Worm (Caenorhabditis elegans): ENCODE measurements around the gene ist-1.

ist-1 gene

DNA sequence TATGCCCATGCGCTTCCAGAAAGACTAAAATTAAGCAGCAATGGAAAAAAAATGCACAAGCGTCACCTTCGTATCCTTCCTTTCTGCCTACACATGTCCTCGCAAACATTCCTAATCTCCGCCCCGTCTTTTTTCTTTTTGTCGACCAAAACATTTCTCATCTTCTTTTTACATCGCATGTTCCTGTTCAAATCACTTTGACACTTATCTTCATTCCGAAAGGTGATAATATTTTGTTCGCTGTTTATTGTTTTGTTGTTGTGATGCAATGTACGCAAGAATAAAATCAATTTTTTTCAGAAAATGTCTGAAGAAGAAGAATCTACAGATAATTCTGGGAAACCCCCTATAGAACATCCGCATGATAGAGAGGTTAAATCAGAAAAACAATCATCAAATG is at the start of gene ist-1:
ist-1 (plus strand) TSS at position 301 of the 400 bp plus-strand sequence.
- TF ChIP-seq flt-1 (GFP tag; IDR thresholded peaks at IDR 0.05) (no peak), ref-1 (GFP tag; conservative IDR thresholded peaks at IDR 0.05) (no peak), tab-1 (GFP tag; IDR thresholded peaks at IDR 0.05) (no peak), ztf-29 (GFP tag; IDR thresholded peaks at IDR 0.05) (no peak), med-1 (GFP tag; optimal IDR thresholded peaks at IDR 0.05; ENCODE audit: insufficient read depth) (no peak), cog-1 (tag; optimal IDR thresholded peaks at IDR 0.05) (no peak), ztf-23 (GFP tag; IDR thresholded peaks at IDR 0.05) (no peak), klf-2 (GFP tag; conservative IDR thresholded peaks at IDR 0.05) (no peak), T22C8.4 (GFP tag; IDR thresholded peaks at IDR 0.05) (no peak)

DNA sequence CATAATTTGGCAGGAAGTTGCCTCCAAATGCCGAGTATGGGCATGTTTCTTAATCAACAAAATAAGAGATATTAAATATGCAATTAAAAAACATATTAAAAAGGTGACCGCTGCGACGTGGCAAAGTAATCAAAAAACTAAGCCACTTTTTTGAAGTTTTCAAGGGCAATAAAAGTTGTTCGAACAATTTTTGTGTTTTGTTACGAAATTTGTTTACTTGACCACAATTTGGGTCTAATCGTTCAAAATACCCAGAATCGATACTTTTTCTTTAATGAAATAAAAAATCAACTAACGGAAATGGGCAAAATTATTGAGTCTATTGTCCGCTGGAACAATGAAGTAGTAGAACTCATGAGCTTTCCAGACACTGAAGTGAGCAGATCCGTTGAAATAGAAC is 41.4 kb upstream of the ist-1 start, which contains the start of gene Y1B5A.1:
Y1B5A.1 (plus strand) TSS at position 301 of the 400 bp plus-strand sequence.
- TF ChIP-seq ztf-29 (GFP tag; IDR thresholded peaks at IDR 0.05), result no peak
- no peak for TF ChIP-seq klf-2 (GFP tag; conservative IDR thresholded peaks at IDR 0.05)
- no peak for TF ChIP-seq med-1 (GFP tag; optimal IDR thresholded peaks at IDR 0.05; ENCODE audit: insufficient read depth)
- no peak for TF ChIP-seq flt-1 (GFP tag; IDR thresholded peaks at IDR 0.05)
- no peak for TF ChIP-seq ztf-23 (GFP tag; IDR thresholded peaks at IDR 0.05)
- TF ChIP-seq tab-1 (GFP tag; IDR thresholded peaks at IDR 0.05), result no peak
- TF ChIP-seq T22C8.4 (GFP tag; IDR thresholded peaks at IDR 0.05), result no peak
- TF ChIP-seq ref-1 (GFP tag; conservative IDR thresholded peaks at IDR 0.05), result no peak
- no peak for TF ChIP-seq cog-1 (tag; optimal IDR thresholded peaks at IDR 0.05)

DNA sequence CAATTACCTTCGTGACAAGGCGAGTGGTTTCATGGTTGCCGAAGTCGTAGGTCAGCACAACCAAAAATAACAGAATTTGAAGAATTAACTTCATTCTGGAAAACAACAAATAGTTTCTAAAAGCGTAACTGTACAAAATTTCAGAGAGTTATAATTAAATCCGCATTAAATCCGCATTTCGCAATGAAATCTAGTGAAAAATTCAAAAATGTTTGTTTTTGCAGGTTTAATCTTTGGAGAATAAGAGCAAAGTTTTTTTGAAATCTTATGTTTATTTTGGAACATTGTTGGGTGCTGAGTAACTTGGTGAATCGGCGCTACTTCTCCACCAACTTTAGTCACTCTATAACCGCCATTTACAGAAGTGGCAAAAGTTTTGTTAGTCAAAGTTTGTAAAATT is 40.5 kb upstream of the ist-1 start, which contains the start of gene C36B7.4:
C36B7.4 (minus strand) TSS at position 101 of the 400 bp plus-strand sequence.
- TF ChIP-seq cog-1 (tag; optimal IDR thresholded peaks at IDR 0.05) (no peak), med-1 (GFP tag; optimal IDR thresholded peaks at IDR 0.05; ENCODE audit: insufficient read depth) (no peak), flt-1 (GFP tag; IDR thresholded peaks at IDR 0.05) (no peak), tab-1 (GFP tag; IDR thresholded peaks at IDR 0.05) (no peak), T22C8.4 (GFP tag; IDR thresholded peaks at IDR 0.05) (no peak), ztf-23 (GFP tag; IDR thresholded peaks at IDR 0.05) (no peak), ref-1 (GFP tag; conservative IDR thresholded peaks at IDR 0.05) (no peak), ztf-29 (GFP tag; IDR thresholded peaks at IDR 0.05) (no peak), klf-2 (GFP tag; conservative IDR thresholded peaks at IDR 0.05) (no peak)

DNA sequence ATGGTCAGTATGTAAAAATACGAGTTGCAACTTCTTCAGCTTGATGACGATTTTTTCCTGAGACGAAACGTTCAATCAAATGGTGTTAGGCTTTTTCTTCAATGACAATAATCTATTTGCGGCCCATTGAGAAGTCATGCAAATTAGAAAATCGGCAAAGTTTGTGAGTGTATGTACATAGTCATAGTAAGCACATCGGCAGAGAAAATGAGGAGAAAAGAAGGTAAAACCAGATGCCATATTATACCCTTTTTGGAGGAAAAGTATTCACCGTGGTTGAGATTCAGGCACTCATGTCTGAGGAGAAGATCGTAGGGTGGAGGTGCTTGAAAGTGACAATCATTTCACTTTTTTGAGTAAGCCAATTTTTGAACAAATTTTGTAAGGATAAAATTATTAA is 30.1 kb upstream of the ist-1 start, which contains the start of gene C36B7.5:
C36B7.5 (minus strand) TSS at position 101 of the 400 bp plus-strand sequence.
- TF ChIP-seq tab-1 (GFP tag; IDR thresholded peaks at IDR 0.05), result no peak
- no peak for TF ChIP-seq ztf-29 (GFP tag; IDR thresholded peaks at IDR 0.05)
- TF ChIP-seq flt-1 (GFP tag; IDR thresholded peaks at IDR 0.05), result no peak
- no peak for TF ChIP-seq klf-2 (GFP tag; conservative IDR thresholded peaks at IDR 0.05)
- TF ChIP-seq cog-1 (tag; optimal IDR thresholded peaks at IDR 0.05), result no peak

ce11 chrX:7099049-7099448 is 27.4 kb upstream of the ist-1 start:
- no peak for TF ChIP-seq klf-2 (GFP tag; conservative IDR thresholded peaks at IDR 0.05)
- no peak for TF ChIP-seq cog-1 (tag; optimal IDR thresholded peaks at IDR 0.05)
- no peak for TF ChIP-seq ztf-23 (GFP tag; IDR thresholded peaks at IDR 0.05)
- TF ChIP-seq tab-1 (GFP tag; IDR thresholded peaks at IDR 0.05), result no peak
- TF ChIP-seq ref-1 (GFP tag; conservative IDR thresholded peaks at IDR 0.05), result no peak
- TF ChIP-seq ztf-29 (GFP tag; IDR thresholded peaks at IDR 0.05), result no peak
- TF ChIP-seq med-1 (GFP tag; optimal IDR thresholded peaks at IDR 0.05; ENCODE audit: insufficient read depth), result no peak
- TF ChIP-seq flt-1 (GFP tag; IDR thresholded peaks at IDR 0.05), result no peak
- no peak for TF ChIP-seq T22C8.4 (GFP tag; IDR thresholded peaks at IDR 0.05)

ce11 chrX:7100290-7100689 is 26.2 kb upstream of the ist-1 start, which contains the start of gene C36B7.6:
Gene C36B7.6 (minus strand): TSS chrX:7100338.
- TF ChIP-seq ztf-23 (GFP tag; IDR thresholded peaks at IDR 0.05), result no peak
- no peak for TF ChIP-seq ref-1 (GFP tag; conservative IDR thresholded peaks at IDR 0.05)
- TF ChIP-seq tab-1 (GFP tag; IDR thresholded peaks at IDR 0.05), result no peak
- no peak for TF ChIP-seq med-1 (GFP tag; optimal IDR thresholded peaks at IDR 0.05; ENCODE audit: insufficient read depth)
- TF ChIP-seq flt-1 (GFP tag; IDR thresholded peaks at IDR 0.05), result no peak
- TF ChIP-seq cog-1 (tag; optimal IDR thresholded peaks at IDR 0.05), result no peak
- no peak for TF ChIP-seq ztf-29 (GFP tag; IDR thresholded peaks at IDR 0.05)
- no peak for TF ChIP-seq klf-2 (GFP tag; conservative IDR thresholded peaks at IDR 0.05)

ce11 chrX:7101477-7101876 is 25.0 kb upstream of the ist-1 start, which contains the start of gene C36B7.3:
Gene C36B7.3 (plus strand): TSS chrX:7101777.
- TF ChIP-seq cog-1 (tag; optimal IDR thresholded peaks at IDR 0.05) (no peak), ref-1 (GFP tag; conservative IDR thresholded peaks at IDR 0.05) (no peak), flt-1 (GFP tag; IDR thresholded peaks at IDR 0.05) (no peak), tab-1 (GFP tag; IDR thresholded peaks at IDR 0.05) (no peak), klf-2 (GFP tag; conservative IDR thresholded peaks at IDR 0.05) (no peak), ztf-23 (GFP tag; IDR thresholded peaks at IDR 0.05) (no peak), ztf-29 (GFP tag; IDR thresholded peaks at IDR 0.05) (no peak), T22C8.4 (GFP tag; IDR thresholded peaks at IDR 0.05) (no peak), med-1 (GFP tag; optimal IDR thresholded peaks at IDR 0.05; ENCODE audit: insufficient read depth) (no peak)

- TF ChIP-seq tab-1 (GFP tag; IDR thresholded peaks at IDR 0.05), result no peak
- TF ChIP-seq med-1 (GFP tag; optimal IDR thresholded peaks at IDR 0.05; ENCODE audit: insufficient read depth), result no peak
- no peak for TF ChIP-seq flt-1 (GFP tag; IDR thresholded peaks at IDR 0.05)
- TF ChIP-seq T22C8.4 (GFP tag; IDR thresholded peaks at IDR 0.05), result no peak
- no peak for TF ChIP-seq ztf-29 (GFP tag; IDR thresholded peaks at IDR 0.05)
- TF ChIP-seq ztf-23 (GFP tag; IDR thresholded peaks at IDR 0.05), result no peak
- no peak for TF ChIP-seq ref-1 (GFP tag; conservative IDR thresholded peaks at IDR 0.05)
- TF ChIP-seq klf-2 (GFP tag; conservative IDR thresholded peaks at IDR 0.05), result no peak
- no peak for TF ChIP-seq cog-1 (tag; optimal IDR thresholded peaks at IDR 0.05)
Observed at ce11 chrX:7106103-7106502, 20.3 kb upstream of the ist-1 start, which contains the start of gene C36B7.2. Gene C36B7.2 (plus strand): TSS chrX:7106403.

ce11 chrX:7112589-7112988 is 13.9 kb upstream of the ist-1 start, which contains the start of gene C36B7.1:
Gene C36B7.1 (plus strand): TSS chrX:7112889.
- TF ChIP-seq ztf-29 (GFP tag; IDR thresholded peaks at IDR 0.05), result no peak
- TF ChIP-seq med-1 (GFP tag; optimal IDR thresholded peaks at IDR 0.05; ENCODE audit: insufficient read depth), result no peak
- TF ChIP-seq tab-1 (GFP tag; IDR thresholded peaks at IDR 0.05), result no peak
- no peak for TF ChIP-seq T22C8.4 (GFP tag; IDR thresholded peaks at IDR 0.05)
- no peak for TF ChIP-seq cog-1 (tag; optimal IDR thresholded peaks at IDR 0.05)
- no peak for TF ChIP-seq klf-2 (GFP tag; conservative IDR thresholded peaks at IDR 0.05)
- TF ChIP-seq flt-1 (GFP tag; IDR thresholded peaks at IDR 0.05), result no peak
